Fruit fly (Drosophila melanogaster) whole organism, embryonic: ENCODE results near the gene PLCXD.

Source experiments
- CG12104 ChIP-seq: fragments of 200-800 bp; sonication (Bioruptor generic); optimal IDR thresholded peaks from 3 replicates; lab custom pipeline; 2016; ENCODE audit warnings: missing biosample characterization, missing genetic modification characterization
- CG12219 ChIP-seq: fragments of 200-800 bp; sonication (Bioruptor generic); optimal IDR thresholded peaks from 3 replicates; lab custom pipeline; 2018; ENCODE audit warnings: missing biosample characterization, mild to moderate bottlenecking, missing genetic modification characterization
- CG12769 ChIP-seq: fragments of 200-800 bp; sonication (Bioruptor generic); optimal IDR thresholded peaks from 2 replicates; lab custom pipeline; 2019; ENCODE audit warnings: missing biosample characterization, mild to moderate bottlenecking, missing genetic modification characterization, moderate library complexity
- CG14441 ChIP-seq: fragments of 200-800 bp; sonication (Bioruptor generic); IDR thresholded peaks from 2 replicates; pipeline ENCODE4 v1.3.6; 2022; ENCODE audit warnings: missing biosample characterization, missing genetic modification characterization
- CG16779 ChIP-seq: fragments of 200-800 bp; sonication (Bioruptor generic); IDR thresholded peaks from 2 replicates; pipeline ENCODE4 v1.3.6; 2022; ENCODE audit warnings: missing biosample characterization, missing genetic modification characterization
- CG16863 ChIP-seq: fragments of 200-800 bp; sonication (Bioruptor generic); optimal IDR thresholded peaks from 3 replicates; lab custom pipeline; 2016; ENCODE audit warnings: missing biosample characterization, missing genetic modification characterization
- CG18599 ChIP-seq: fragments of 200-800 bp; sonication (Bioruptor generic); optimal IDR thresholded peaks from 3 replicates; lab custom pipeline; 2017; ENCODE audit warnings: missing biosample characterization, missing genetic modification characterization, mild to moderate bottlenecking, moderate library complexity, missing genetic modification reagents
- CG30020 ChIP-seq: fragments of 200-800 bp; optimal IDR thresholded peaks from 2 replicates; lab custom pipeline; 2019; ENCODE audit warnings: missing biosample characterization, mild to moderate bottlenecking, missing genetic modification characterization, moderate library complexity
- CG31441 ChIP-seq: fragments of 200-800 bp; sonication (Bioruptor generic); IDR thresholded peaks from 2 replicates; pipeline ENCODE4 v1.3.6; 2022; ENCODE audit warnings: missing biosample characterization, missing genetic modification characterization
- CG34224 ChIP-seq: fragments of 200-800 bp; sonication (Bioruptor generic); IDR thresholded peaks from 3 replicates; pipeline ENCODE4 v1.3.6; 2022; ENCODE audit warnings: missing biosample characterization, missing genetic modification characterization; ENCODE audit not compliant: partially characterized antibody
- CG3726 ChIP-seq: fragments of 200-800 bp; sonication (Bioruptor generic); IDR thresholded peaks from 3 replicates; pipeline ENCODE4, ENCODE4 v1.3.6; 2022; ENCODE audit warnings: missing biosample characterization, missing genetic modification characterization
- CG43689 ChIP-seq: fragments of 200-800 bp; sonication (Bioruptor generic); IDR thresholded peaks from 2 replicates; pipeline ENCODE4 v1.3.6; 2022; ENCODE audit warnings: missing biosample characterization, missing genetic modification characterization
- CG5245 ChIP-seq: fragments of 200-800 bp; sonication (Bioruptor generic); optimal IDR thresholded peaks from 3 replicates; lab custom pipeline; 2016; ENCODE audit warnings: missing biosample characterization, missing genetic modification characterization
- CG6254 ChIP-seq: fragments of 200-800 bp; sonication (Bioruptor generic); optimal IDR thresholded peaks from 3 replicates; lab custom pipeline; 2017; ENCODE audit warnings: mild to moderate bottlenecking, missing biosample characterization, missing genetic modification reagents, missing genetic modification characterization
- CG6683 ChIP-seq: fragments of 200-800 bp; sonication (Bioruptor generic); optimal IDR thresholded peaks from 2 replicates; lab custom pipeline; 2017; ENCODE audit warnings: missing biosample characterization, mild to moderate bottlenecking, missing genetic modification characterization, missing genetic modification reagents
- CG8388 ChIP-seq: fragments of 200-800 bp; sonication (Bioruptor generic); optimal IDR thresholded peaks from 2 replicates; lab custom pipeline; 2019; ENCODE audit warnings: missing biosample characterization, mild to moderate bottlenecking, missing genetic modification characterization, moderate library complexity
- CG9797 ChIP-seq: fragments of 200-800 bp; sonication (Bioruptor generic); optimal IDR thresholded peaks from 3 replicates; lab custom pipeline; 2018; ENCODE audit warnings: missing biosample characterization, mild to moderate bottlenecking, missing genetic modification characterization
- Dip3 ChIP-seq: fragments of 200-800 bp; sonication (Bioruptor generic); optimal IDR thresholded peaks from 3 replicates; lab custom pipeline; 2016; ENCODE audit warnings: missing biosample characterization, missing genetic modification characterization
- Doc2 ChIP-seq: fragments of 200-800 bp; sonication (Bioruptor generic); IDR thresholded peaks from 2 replicates; pipeline ENCODE4 v1.3.6; 2022; ENCODE audit warnings: missing biosample characterization, missing genetic modification characterization
- Dp ChIP-seq: fragments of 200-800 bp; sonication (Bioruptor generic); optimal IDR thresholded peaks from 2 replicates; lab custom pipeline; 2018; ENCODE audit warnings: missing biosample characterization, mild to moderate bottlenecking, missing genetic modification characterization, moderate library complexity
- Ets65A ChIP-seq: fragments of 200-800 bp; sonication (Bioruptor generic); peaks from one replicate; lab custom pipeline; 2016; ENCODE audit warnings: missing biosample characterization, missing genetic modification characterization
- Jarid2 ChIP-seq: fragments of 200-800 bp; sonication (Bioruptor generic); optimal IDR thresholded peaks from 3 replicates; lab custom pipeline; 2017; ENCODE audit warnings: mild to moderate bottlenecking, missing biosample characterization, missing genetic modification reagents, missing genetic modification characterization
- Lhr ChIP-seq: fragments of 200-800 bp; sonication (Bioruptor generic); optimal IDR thresholded peaks from 3 replicates; lab custom pipeline; 2017; ENCODE audit warnings: mild to moderate bottlenecking, missing biosample characterization, missing genetic modification reagents, missing genetic modification characterization
- MESR4 ChIP-seq: fragments of 200-800 bp; sonication (Bioruptor generic); optimal IDR thresholded peaks from 2 replicates; lab custom pipeline; 2018; ENCODE audit warnings: missing biosample characterization, mild to moderate bottlenecking, missing genetic modification characterization, moderate library complexity
- Med ChIP-seq: fragments of 200-800 bp; sonication (Bioruptor generic); peaks from one replicate; lab custom pipeline; 2016; ENCODE audit warnings: missing biosample characterization, missing genetic modification characterization, mild to moderate bottlenecking, inconsistent platforms, moderate library complexity
- Optix ChIP-seq: fragments of 200-800 bp; sonication (Bioruptor generic); IDR thresholded peaks from 3 replicates; pipeline ENCODE4 v1.3.6; 2022; ENCODE audit warnings: missing biosample characterization, missing genetic modification characterization
- Sox100B ChIP-seq: fragments of 200-800 bp; sonication (Bioruptor generic); optimal IDR thresholded peaks from 3 replicates; lab custom pipeline; 2018; ENCODE audit warnings: missing biosample characterization, mild to moderate bottlenecking, missing genetic modification characterization
- Sry-β ChIP-seq: fragments of 200-800 bp; sonication (Bioruptor generic); optimal IDR thresholded peaks from 2 replicates; lab custom pipeline; 2018; ENCODE audit warnings: missing biosample characterization, mild to moderate bottlenecking, missing genetic modification characterization, moderate library complexity
- ab ChIP-seq: fragments of 200-800 bp; sonication (Bioruptor generic); optimal IDR thresholded peaks from 2 replicates; lab custom pipeline; 2016; ENCODE audit warnings: missing biosample characterization, missing genetic modification characterization
- ara ChIP-seq: fragments of 200-800 bp; sonication (Bioruptor generic); IDR thresholded peaks from 2 replicates; pipeline ENCODE4 v1.3.6; 2022; ENCODE audit warnings: missing biosample characterization, missing genetic modification characterization
- cato ChIP-seq: fragments of 200-800 bp; sonication (Bioruptor generic); optimal IDR thresholded peaks from 2 replicates; lab custom pipeline; 2016; ENCODE audit warnings: missing biosample characterization, missing genetic modification characterization, borderline replicate concordance
- chm ChIP-seq: fragments of 200-800 bp; sonication (Bioruptor generic); IDR thresholded peaks from 2 replicates; pipeline ENCODE4 v1.3.6; 2022; ENCODE audit warnings: missing biosample characterization, missing genetic modification characterization
- crol ChIP-seq: fragments of 200-800 bp; sonication (Bioruptor generic); IDR thresholded peaks from 2 replicates; pipeline ENCODE4 v1.3.6; 2022; ENCODE audit warnings: missing biosample characterization, missing genetic modification characterization
- dimm ChIP-seq: fragments of 200-800 bp; sonication (Bioruptor generic); IDR thresholded peaks from 2 replicates; pipeline ENCODE4 v1.3.6; 2022; ENCODE audit warnings: missing biosample characterization, missing genetic modification characterization
- gem ChIP-seq: fragments of 200-800 bp; sonication (Bioruptor generic); optimal IDR thresholded peaks from 2 replicates; lab custom pipeline; 2019; ENCODE audit warnings: missing biosample characterization, mild to moderate bottlenecking, missing genetic modification characterization, moderate library complexity
- gro ChIP-seq: fragments of 200-800 bp; sonication (Bioruptor generic); optimal IDR thresholded peaks from 2 replicates; lab custom pipeline; 2016; ENCODE audit warnings: missing biosample characterization, missing genetic modification characterization
- gt ChIP-seq: fragments of 200-800 bp; sonication (Bioruptor generic); IDR thresholded peaks from 2 replicates; pipeline ENCODE4 v1.3.6; 2022; ENCODE audit warnings: missing biosample characterization, missing genetic modification characterization
- ind ChIP-seq: fragments of 200-800 bp; sonication (Bioruptor generic); optimal IDR thresholded peaks from 3 replicates; lab custom pipeline; 2016; ENCODE audit warnings: missing biosample characterization, missing genetic modification characterization
- mirr ChIP-seq: fragments of 200-800 bp; sonication (Bioruptor generic); optimal IDR thresholded peaks from 3 replicates; lab custom pipeline; 2018; ENCODE audit warnings: missing biosample characterization, mild to moderate bottlenecking, missing genetic modification characterization
- nerfin-1 ChIP-seq: fragments of 200-800 bp; sonication (Bioruptor generic); optimal IDR thresholded peaks from 3 replicates; lab custom pipeline; 2019; ENCODE audit warnings: missing biosample characterization, mild to moderate bottlenecking, missing genetic modification characterization, moderate library complexity
- odd ChIP-seq: fragments of 200-800 bp; sonication (Bioruptor generic); optimal IDR thresholded peaks from 2 replicates; lab custom pipeline; 2017; ENCODE audit warnings: missing biosample characterization, mild to moderate bottlenecking, missing genetic modification characterization
- sug ChIP-seq: fragments of 200-800 bp; optimal IDR thresholded peaks from 2 replicates; lab custom pipeline; 2019; ENCODE audit warnings: missing biosample characterization, mild to moderate bottlenecking, missing genetic modification characterization, moderate library complexity
- tap ChIP-seq: fragments of 200-800 bp; optimal IDR thresholded peaks from 3 replicates; lab custom pipeline; 2019; ENCODE audit warnings: missing biosample characterization, mild to moderate bottlenecking, missing genetic modification characterization, moderate library complexity
- wdn ChIP-seq: fragments of 200-800 bp; sonication (Bioruptor generic); IDR thresholded peaks from 2 replicates; pipeline ENCODE4 v1.3.6; 2022; ENCODE audit warnings: missing biosample characterization, missing genetic modification characterization
- yki ChIP-seq: fragments of >200 bp; optimal IDR thresholded peaks from 3 replicates; lab custom pipeline; 2018

Gene PLCXD

dm6 chr2L:12026458-12027431 lies 22.5 kb upstream of the PLCXD start (continued):
- peak; percentile 53 for TF ChIP-seq odd
- peak; percentile 22 for TF ChIP-seq CG12769 (tag; lab: Kevin White, UChicago)
- peak; percentile 8 for TF ChIP-seq Sry-β (GFP tag; lab: Kevin White, UChicago)
- peak; percentile 11 for TF ChIP-seq CG6254 (GFP tag; lab: Kevin White, UChicago)
- peak; percentile 11 for TF ChIP-seq sug (tag; lab: Kevin White, UChicago)
- TF ChIP-seq CG43689 (GFP tag; lab: Robert Waterston, UW), result 0 out of 2 replicates have a peak, but pooled peaks have one; percentile 25
- no peak for TF ChIP-seq Dip3 (GFP tag; lab: Kevin White, UChicago)
- TF ChIP-seq CG18599 (GFP tag; lab: Kevin White, UChicago), result peak; percentile 56
- peak; percentile 75 for TF ChIP-seq gem (tag; lab: Kevin White, UChicago)
- TF ChIP-seq CG30020, result peak; percentile 11
- TF ChIP-seq Dp (GFP tag; lab: Kevin White, UChicago), result peak; percentile 3
- TF ChIP-seq ab, result no peak
- peak; percentile 13; the same call in 1 of the 2 replicates for TF ChIP-seq dimm (GFP tag; lab: Robert Waterston, UW)
- 0 out of 3 replicates have a peak, but pooled peaks have one; percentile 47 for TF ChIP-seq CG3726 (GFP tag; lab: Robert Waterston, UW)

dm6 chr2L:12027435-12027834 lies 21.8 kb upstream of the PLCXD start, which contains the start of gene dmGlut:
Gene dmGlut (plus strand): TSS chr2L:12027438.
- TF ChIP-seq chm (GFP tag; lab: Robert Waterston, UW), result no peak
- TF ChIP-seq CG9797, result no peak
- TF ChIP-seq CG31441 (GFP tag; lab: Robert Waterston, UW), result no peak
- TF ChIP-seq CG6683 (GFP tag; lab: Kevin White, UChicago), result no peak
- TF ChIP-seq crol (GFP tag; lab: Robert Waterston, UW), result no peak
- peak; percentile 23 for TF ChIP-seq Jarid2 (GFP tag; lab: Kevin White, UChicago)
- no peak for TF ChIP-seq yki (lab: Kevin White, UChicago)
- TF ChIP-seq CG18599 (GFP tag; lab: Kevin White, UChicago), result no peak
- no peak for TF ChIP-seq nerfin-1 (tag; lab: Kevin White, UChicago)
- no peak for TF ChIP-seq gt
- no peak for TF ChIP-seq CG30020
- no peak for TF ChIP-seq mirr (GFP tag; lab: Kevin White, UChicago)
- no peak for TF ChIP-seq Sox100B (GFP tag; lab: Kevin White, UChicago)
- peak; percentile 64 for TF ChIP-seq Ets65A (GFP tag; lab: Kevin White, UChicago)
- no peak for TF ChIP-seq MESR4 (GFP tag; lab: Kevin White, UChicago)
- 0 out of 3 replicates have a peak, but pooled peaks have one; percentile 19 for TF ChIP-seq Optix
- TF ChIP-seq CG12219, result no peak
- no peak for TF ChIP-seq CG16863 (GFP tag; lab: Kevin White, UChicago)
- no peak for TF ChIP-seq CG16779
- no peak for TF ChIP-seq CG14441
- TF ChIP-seq gro, result no peak
- TF ChIP-seq tap (tag; lab: Kevin White, UChicago), result no peak
- no peak for TF ChIP-seq Doc2 (GFP tag; lab: Robert Waterston, UW)
- TF ChIP-seq Lhr (GFP tag; lab: Kevin White, UChicago), result no peak
- TF ChIP-seq Med (GFP tag; lab: Kevin White, UChicago), result peak; percentile 42
- TF ChIP-seq CG34224 (GFP tag; lab: Robert Waterston, UW), result no peak
- no peak for TF ChIP-seq CG12104 (GFP tag; lab: Kevin White, UChicago)
- 0 out of 2 replicates have a peak, but pooled peaks have one; percentile 5 for TF ChIP-seq ara (GFP tag; lab: Robert Waterston, UW)
- no peak for TF ChIP-seq wdn (GFP tag; lab: Robert Waterston, UW)
- TF ChIP-seq cato (GFP tag; lab: Kevin White, UChicago), result no peak
- no peak for TF ChIP-seq ind (GFP tag; lab: Kevin White, UChicago)
- no peak for TF ChIP-seq CG8388 (GFP tag; lab: Kevin White, UChicago)
- no peak for TF ChIP-seq CG5245 (GFP tag; lab: Kevin White, UChicago)
